Worm (Caenorhabditis elegans) whole organism, L1 larva: ENCODE data around the gene W08G11.3.

ENCODE experiments used
- ama-1 ChIP-seq: fragments of 150-350 bp; optimal IDR thresholded peaks from 2 replicates; lab custom pipeline; 2014
- fkh-10 ChIP-seq: sonication (generic microtip); optimal IDR thresholded peaks from 2 replicates; lab custom pipeline; 2017; ENCODE audit warnings: missing biosample characterization, missing genetic modification reagents, missing genetic modification characterization
- irx-1 ChIP-seq: sonication (generic microtip); optimal IDR thresholded peaks from 2 replicates; lab custom pipeline; 2016; ENCODE audit warnings: missing genetic modification characterization, missing compliant biosample characterization
- lin-39 ChIP-seq: fragments of 150-350 bp; optimal IDR thresholded peaks from 2 replicates; lab custom pipeline; 2014; ENCODE audit warnings: missing biosample characterization, missing genetic modification reagents, missing genetic modification characterization
- lir-3 ChIP-seq: sonication (generic microtip); optimal IDR thresholded peaks from 2 replicates; lab custom pipeline; 2016; ENCODE audit warnings: mild to moderate bottlenecking, missing genetic modification characterization, moderate library complexity, missing compliant biosample characterization; ENCODE audit not compliant: poor library complexity
- mdl-1 ChIP-seq, 2 experiments: fragments of 150-350 bp; optimal IDR thresholded peaks; 2 replicates each; lab custom pipeline; 2014 to 2017; ENCODE audit warnings: missing biosample characterization in 2 of 2, missing genetic modification characterization in 2 of 2, inconsistent platforms in 1 of 2
- mef-2 ChIP-seq: fragments of 150-350 bp; optimal IDR thresholded peaks from 2 replicates; lab custom pipeline; 2014; ENCODE audit warnings: missing biosample characterization, missing genetic modification characterization
- unc-62 ChIP-seq: fragments of 150-350 bp; optimal IDR thresholded peaks from 2 replicates; lab custom pipeline; 2014; ENCODE audit warnings: missing biosample characterization, missing genetic modification reagents, missing genetic modification characterization
- zag-1 ChIP-seq: fragments of 150-350 bp; optimal IDR thresholded peaks from 2 replicates; lab custom pipeline; 2014; ENCODE audit warnings: missing biosample characterization, missing genetic modification characterization
- ztf-11 ChIP-seq, 2 experiments: sonication (generic microtip); optimal IDR thresholded peaks; 2 replicates each; lab custom pipeline; 2016 to 2017; ENCODE audit warnings: missing genetic modification characterization in 2 of 2, missing biosample characterization in 1 of 2, missing compliant biosample characterization in 1 of 2

ce11 chrV:16393728-16394127, 26.2 kb downstream of the W08G11.3 start, which contains the start of gene srd-63:
- TF ChIP-seq lin-39 (tag; lab: Kevin White, UChicago) (no peak), lir-3 (tag; lab: Kevin White, UChicago) (no peak), ztf-11 (tag; optimal IDR thresholded peaks at IDR 0.05; lab: Kevin White, UChicago) (no peak), unc-62 (GFP tag; lab: Kevin White, UChicago) (no peak), ama-1 (lab: Kevin White, UChicago) (no peak), fkh-10 (GFP tag; lab: Kevin White, UChicago) (no peak), irx-1 (tag; lab: Kevin White, UChicago) (no peak), mef-2 (tag; lab: Kevin White, UChicago) (no peak), mdl-1 (tag; optimal IDR thresholded peaks at IDR 0.05; lab: Kevin White, UChicago) (no peak), zag-1 (tag; lab: Kevin White, UChicago) (no peak)
